Worm (Caenorhabditis elegans) whole organism, early embryonic: ENCODE results near the gene sre-18.

Experiments used
- B0310.2 ChIP-seq: sonication (generic microtip); optimal IDR thresholded peaks from 2 replicates; lab custom pipeline; 2016; ENCODE audit warnings: mild to moderate bottlenecking, missing genetic modification characterization, missing compliant biosample characterization
- F13C5.2 ChIP-seq: sonication (generic microtip); optimal IDR thresholded peaks from 2 replicates; lab custom pipeline; 2017; ENCODE audit warnings: mild to moderate bottlenecking, missing genetic modification characterization, inconsistent platforms, missing compliant biosample characterization
- aly-1 ChIP-seq: sonication (generic microtip); optimal IDR thresholded peaks from 2 replicates; lab custom pipeline; 2016; ENCODE audit warnings: missing genetic modification characterization, missing compliant biosample characterization
- ama-1 ChIP-seq: fragments of 150-350 bp; optimal IDR thresholded peaks from 2 replicates; lab custom pipeline; 2014
- ceh-13 ChIP-seq: fragments of 200-800 bp; sonication (Bioruptor generic); optimal IDR thresholded peaks from 2 replicates; lab custom pipeline; 2018; ENCODE audit warnings: mild to moderate bottlenecking, missing genetic modification characterization, missing compliant biosample characterization
- ceh-36 ChIP-seq: sonication (generic microtip); optimal IDR thresholded peaks from 2 replicates; lab custom pipeline; 2016; ENCODE audit warnings: missing genetic modification characterization, inconsistent platforms, missing compliant biosample characterization
- ets-7 ChIP-seq: sonication (generic microtip); optimal IDR thresholded peaks from 2 replicates; lab custom pipeline; 2016; ENCODE audit warnings: missing genotype, missing genetic modification characterization, missing compliant biosample characterization
- flt-1 ChIP-seq: fragments of 200-800 bp; sonication (Bioruptor generic); IDR thresholded peaks from 2 replicates; pipeline ENCODE4 v1.3.6; 2022; ENCODE audit warnings: missing genetic modification characterization, missing compliant biosample characterization
- hmbx-1 ChIP-seq: sonication (generic microtip); optimal IDR thresholded peaks from 2 replicates; lab custom pipeline; 2016; ENCODE audit warnings: mild to moderate bottlenecking, missing genetic modification characterization, missing compliant biosample characterization
- hmg-4 ChIP-seq: fragments of 200-800 bp; sonication (Bioruptor generic); optimal IDR thresholded peaks from 2 replicates; lab custom pipeline; 2018; ENCODE audit warnings: mild to moderate bottlenecking, missing genetic modification characterization, missing compliant biosample characterization
- hnd-1 ChIP-seq: sonication (generic microtip); optimal IDR thresholded peaks from 2 replicates; lab custom pipeline; 2016; ENCODE audit warnings: missing genetic modification characterization, missing compliant biosample characterization
- pes-1 ChIP-seq: fragments of 200-800 bp; sonication (Bioruptor generic); IDR thresholded peaks from 2 replicates; pipeline ENCODE4 v1.3.6; 2022; ENCODE audit warnings: missing genetic modification reagents, missing genetic modification characterization, missing compliant biosample characterization
- scrt-1 ChIP-seq: fragments of 200-800 bp; sonication (Bioruptor generic); IDR thresholded peaks from 2 replicates; pipeline ENCODE4 v1.3.6; 2022; ENCODE audit warnings: missing genetic modification characterization, missing compliant biosample characterization
- sea-1 ChIP-seq: fragments of 200-800 bp; sonication (Bioruptor generic); conservative IDR thresholded peaks from 2 replicates; pipeline ENCODE4 v1.3.6; 2022; ENCODE audit warnings: missing genetic modification characterization, missing compliant biosample characterization
- tbx-11 ChIP-seq: fragments of 200-800 bp; sonication (Bioruptor generic); IDR thresholded peaks from 2 replicates; pipeline ENCODE4 v1.3.6; 2022; ENCODE audit warnings: missing genetic modification characterization, missing compliant biosample characterization
- tbx-37 ChIP-seq: fragments of 200-800 bp; sonication (Bioruptor generic); conservative IDR thresholded peaks from 2 replicates; pipeline ENCODE4 v1.3.6; 2022; ENCODE audit warnings: missing genetic modification reagents, missing genetic modification characterization, missing compliant biosample characterization
- tra-4 ChIP-seq: sonication (generic microtip); optimal IDR thresholded peaks from 2 replicates; lab custom pipeline; 2017; ENCODE audit warnings: missing genetic modification characterization, missing compliant biosample characterization

sre-18 gene

DNA sequence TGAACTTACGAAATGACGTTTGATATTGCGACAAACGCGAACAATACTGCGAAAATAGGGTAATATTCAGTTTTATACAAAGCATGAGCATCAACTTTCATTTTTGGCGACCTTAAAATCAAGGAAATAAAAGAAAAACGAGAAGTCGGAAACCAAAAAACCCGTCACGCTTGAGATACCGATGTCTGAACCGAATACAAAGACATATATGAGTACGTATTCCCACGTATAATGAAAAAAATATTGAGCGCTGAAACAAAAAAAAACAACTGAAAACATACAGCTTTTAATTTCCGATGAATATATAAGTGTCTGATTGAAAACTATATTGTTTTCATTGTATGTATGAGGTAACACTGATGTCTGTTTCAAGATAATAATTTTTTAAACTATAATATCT lies at the start of gene sre-18:
sre-18 (minus strand) TSS at position 101 of the 400 bp plus-strand sequence.
- TF ChIP-seq B0310.2 (tag; lab: Kevin White, UChicago) = no peak
- TF ChIP-seq ama-1 (lab: Kevin White, UChicago) = no peak
- no peak for TF ChIP-seq sea-1 (GFP tag; lab: Robert Waterston, UW)
- TF ChIP-seq ceh-13 (GFP tag; lab: Kevin White, UChicago) = no peak
- no peak for TF ChIP-seq pes-1
- TF ChIP-seq ets-7 (tag; lab: Kevin White, UChicago) = no peak
- no peak for TF ChIP-seq tbx-37 (GFP tag; lab: Robert Waterston, UW)
- TF ChIP-seq hmg-4 = no peak
- TF ChIP-seq aly-1 (tag; lab: Kevin White, UChicago) = no peak
- no peak for TF ChIP-seq flt-1 (GFP tag; lab: Robert Waterston, UW)

DNA sequence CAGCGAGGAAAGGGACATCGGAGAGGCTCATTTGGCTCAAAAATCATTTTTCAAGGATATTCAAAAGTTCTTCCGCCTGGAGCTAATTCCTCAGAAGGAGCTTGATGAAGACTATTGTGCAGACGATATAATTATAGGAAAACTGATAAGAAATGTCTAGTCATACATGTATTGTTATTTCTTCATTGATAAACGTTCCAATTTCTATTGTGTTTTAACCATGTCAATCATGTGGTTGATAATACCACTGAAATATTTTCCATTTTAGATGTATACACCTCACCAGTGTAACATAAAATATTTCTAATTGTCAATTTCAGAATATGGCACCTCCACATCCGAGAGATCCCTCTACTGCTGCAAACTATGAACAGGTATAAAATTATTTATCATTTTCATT lies 49.8 kb upstream of the sre-18 start, which contains the start of gene ltah-1.1:
ltah-1.1 (plus strand) TSS at position 283 of the 400 bp plus-strand sequence.
- TF ChIP-seq tra-4 (tag; lab: Kevin White, UChicago) = no peak
- no peak for TF ChIP-seq sea-1 (GFP tag; lab: Robert Waterston, UW)
- TF ChIP-seq ets-7 (tag; lab: Kevin White, UChicago) = no peak
- TF ChIP-seq tbx-37 (GFP tag; lab: Robert Waterston, UW) = no peak
- no peak for TF ChIP-seq hnd-1
- TF ChIP-seq flt-1 (GFP tag; lab: Robert Waterston, UW) = no peak
- TF ChIP-seq hmg-4 = no peak
- no peak for TF ChIP-seq ama-1 (lab: Kevin White, UChicago)
- no peak for TF ChIP-seq aly-1 (tag; lab: Kevin White, UChicago)
- TF ChIP-seq scrt-1 = no peak
- no peak for TF ChIP-seq tbx-11 (GFP tag; lab: Robert Waterston, UW)
- TF ChIP-seq ceh-13 (GFP tag; lab: Kevin White, UChicago) = no peak
- no peak for TF ChIP-seq F13C5.2
- TF ChIP-seq B0310.2 (tag; lab: Kevin White, UChicago) = no peak
- no peak for TF ChIP-seq hmbx-1 (tag; lab: Kevin White, UChicago)
- no peak for TF ChIP-seq pes-1
- TF ChIP-seq ceh-36 (tag; lab: Kevin White, UChicago) = no peak

DNA sequence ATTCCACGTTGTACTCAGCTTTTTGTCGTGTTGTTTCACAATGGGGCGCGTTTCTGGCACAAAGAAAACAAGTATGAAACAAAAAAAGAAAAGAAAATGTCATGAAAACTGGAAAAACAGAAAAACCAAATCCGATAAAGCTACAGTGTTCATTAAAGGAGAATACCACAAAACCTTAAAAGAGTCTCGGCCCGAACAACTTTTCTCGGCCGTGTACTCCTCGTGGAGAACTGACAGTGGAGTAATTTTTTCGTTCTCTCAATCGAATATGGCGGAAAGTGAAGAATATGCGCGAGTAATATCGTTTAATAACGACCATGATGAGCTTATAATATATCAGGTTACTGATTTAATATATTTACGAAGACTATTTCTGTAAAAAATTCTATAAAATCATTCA lies 48.9 kb upstream of the sre-18 start, which contains the start of the genes tag-335 and vkmt-1:
tag-335 (minus strand) TSS at position 88 of the 400 bp plus-strand sequence.
vkmt-1 (plus strand) TSS at position 219 of the 400 bp plus-strand sequence.
- TF ChIP-seq tbx-37 (GFP tag; lab: Robert Waterston, UW) = no peak
- TF ChIP-seq pes-1 = no peak
- no peak for TF ChIP-seq ceh-36 (tag; lab: Kevin White, UChicago)
- TF ChIP-seq aly-1 (tag; lab: Kevin White, UChicago) = no peak
- TF ChIP-seq F13C5.2 = no peak
- TF ChIP-seq hmbx-1 (tag; lab: Kevin White, UChicago) = no peak
- TF ChIP-seq flt-1 (GFP tag; lab: Robert Waterston, UW) = no peak
- no peak for TF ChIP-seq ets-7 (tag; lab: Kevin White, UChicago)
- TF ChIP-seq ceh-13 (GFP tag; lab: Kevin White, UChicago) = no peak

DNA sequence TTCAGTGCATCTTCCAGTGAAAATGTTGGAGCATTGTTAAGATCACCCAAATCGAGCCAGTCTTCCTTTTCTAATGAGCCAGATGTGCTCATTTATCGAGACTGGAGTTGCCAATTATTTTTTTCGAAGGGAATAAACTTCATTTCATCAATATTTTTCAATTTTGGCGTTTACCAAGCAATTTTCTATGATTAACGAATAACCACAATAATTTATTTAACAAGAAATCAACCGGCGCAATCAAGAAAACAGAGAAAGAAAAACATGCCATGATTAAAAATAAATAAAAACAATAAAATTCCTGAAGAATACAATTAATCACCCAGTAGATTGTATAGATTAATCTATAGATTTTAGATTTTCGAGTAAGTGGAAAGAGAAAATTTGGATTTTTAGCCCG lies 46.3 kb upstream of the sre-18 start, which contains the start of gene vps-8:
vps-8 (minus strand) TSS at position 101 of the 400 bp plus-strand sequence.
- TF ChIP-seq sea-1 (GFP tag; lab: Robert Waterston, UW) (no peak), tbx-11 (GFP tag; lab: Robert Waterston, UW) (no peak), scrt-1 (no peak), pes-1 (no peak), flt-1 (GFP tag; lab: Robert Waterston, UW) (no peak), ceh-36 (tag; lab: Kevin White, UChicago) (no peak), hmg-4 (no peak), tra-4 (tag; lab: Kevin White, UChicago) (no peak)

DNA sequence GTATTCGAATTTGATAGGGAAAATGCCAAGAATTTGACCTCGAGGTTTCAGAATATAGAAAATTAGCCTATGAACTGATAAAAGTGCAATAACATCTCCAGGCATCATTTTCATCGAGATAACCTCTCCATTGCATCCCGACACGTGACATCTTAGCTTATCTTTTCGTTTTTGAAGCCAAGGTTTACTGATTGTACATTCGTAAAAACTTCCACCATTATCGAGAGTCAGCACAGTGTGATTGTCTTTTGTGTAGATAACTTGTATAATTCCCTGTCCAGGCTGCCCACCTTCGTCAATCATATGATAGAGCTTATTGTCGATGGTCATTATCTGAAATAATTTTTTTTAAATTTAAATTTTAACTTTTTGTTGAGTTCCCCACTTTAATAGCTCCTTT lies 44.8 kb upstream of the sre-18 start:
- TF ChIP-seq scrt-1 (no peak), F13C5.2 (no peak), aly-1 (tag; lab: Kevin White, UChicago) (no peak), tbx-37 (GFP tag; lab: Robert Waterston, UW) (no peak), hnd-1 (no peak), flt-1 (GFP tag; lab: Robert Waterston, UW) (no peak), B0310.2 (tag; lab: Kevin White, UChicago) (no peak), sea-1 (GFP tag; lab: Robert Waterston, UW) (no peak), ceh-13 (GFP tag; lab: Kevin White, UChicago) (no peak), ama-1 (lab: Kevin White, UChicago) (no peak), ceh-36 (tag; lab: Kevin White, UChicago) (no peak), hmg-4 (no peak), tra-4 (tag; lab: Kevin White, UChicago) (no peak)

DNA sequence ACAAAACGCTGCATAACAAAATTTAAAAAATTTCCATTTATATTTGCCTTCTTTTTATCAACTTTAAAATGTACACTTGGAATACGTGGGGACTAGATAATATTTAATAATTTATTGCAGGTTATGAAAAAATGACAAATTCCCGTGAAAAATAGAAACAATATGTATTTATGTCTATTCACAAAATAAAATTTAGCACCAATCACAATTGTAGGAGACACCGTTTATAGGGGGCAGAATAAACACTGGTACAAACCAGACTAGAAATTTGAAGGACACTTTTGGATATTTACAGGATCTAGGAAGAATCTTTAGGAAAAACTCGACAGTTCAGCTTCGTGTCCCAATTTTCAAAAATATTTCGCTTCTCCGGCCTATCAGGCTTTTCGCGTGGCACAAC lies 40.8 kb upstream of the sre-18 start, which contains the start of gene C42C1.3:
C42C1.3 (minus strand) TSS at position 101 of the 400 bp plus-strand sequence.
- TF ChIP-seq ets-7 (tag; lab: Kevin White, UChicago) (no peak), aly-1 (tag; lab: Kevin White, UChicago) (no peak), hmg-4 (no peak), ama-1 (lab: Kevin White, UChicago) (no peak), hnd-1 (no peak), hmbx-1 (tag; lab: Kevin White, UChicago) (no peak), flt-1 (GFP tag; lab: Robert Waterston, UW) (no peak), scrt-1 (no peak), sea-1 (GFP tag; lab: Robert Waterston, UW) (no peak), F13C5.2 (no peak), ceh-13 (GFP tag; lab: Kevin White, UChicago) (no peak), pes-1 (no peak), B0310.2 (tag; lab: Kevin White, UChicago) (no peak), tbx-37 (GFP tag; lab: Robert Waterston, UW) (no peak), tra-4 (tag; lab: Kevin White, UChicago) (no peak), ceh-36 (tag; lab: Kevin White, UChicago) (no peak), tbx-11 (GFP tag; lab: Robert Waterston, UW) (no peak)
